Fruit fly (Drosophila melanogaster) whole organism: ENCODE results near the gene FER.

Experiments used
- CG8478 ChIP-seq: fragments of >200 bp; optimal IDR thresholded peaks from 2 replicates; lab custom pipeline; 2018; ENCODE audit warnings: inconsistent platforms
- Dll ChIP-seq: fragments of >200 bp; optimal IDR thresholded peaks from 2 replicates; lab custom pipeline; 2017
- EcR ChIP-seq, 2 experiments: fragments of >200 bp; optimal IDR thresholded peaks; 2 replicates each; lab custom pipeline; 2017; ENCODE audit warnings: missing biosample characterization in 2 of 2, missing genetic modification characterization in 2 of 2, missing genetic modification reagents in 2 of 2
- pan ChIP-seq: fragments of >200 bp; optimal IDR thresholded peaks from 2 replicates; lab custom pipeline; 2017
- psq ChIP-seq: fragments of >200 bp; optimal IDR thresholded peaks from 2 replicates; lab custom pipeline; 2017
- usp ChIP-seq: fragments of >200 bp; optimal IDR thresholded peaks from 2 replicates; lab custom pipeline; 2017; ENCODE audit warnings: missing biosample characterization, missing genetic modification characterization, mixed read lengths

dm6 chr3R:9397890-9398289 is 3.5 kb upstream of the FER start, which contains the start of gene Or85f:
- no peak for TF ChIP-seq CG8478 (lab: Kevin White, UChicago)
- no peak for TF ChIP-seq psq (lab: Kevin White, UChicago)
- TF ChIP-seq usp (GFP tag; lab: Kevin White, UChicago), result no peak
- no peak for TF ChIP-seq EcR (GFP tag; optimal IDR thresholded peaks at IDR 0.05; lab: Kevin White, UChicago)
- no peak for TF ChIP-seq Dll (lab: Kevin White, UChicago)
- no peak for TF ChIP-seq pan
